Worm (Caenorhabditis elegans) whole organism, L1 larva: Measurements from ENCODE around the gene clec-183.

Experiments
- C16A3.4 ChIP-seq: fragments of 150-350 bp; optimal IDR thresholded peaks from 2 replicates; lab custom pipeline; 2014; ENCODE audit warnings: missing biosample characterization, missing genetic modification characterization
- F16B12.6 ChIP-seq: fragments of 150-350 bp; optimal IDR thresholded peaks from 2 replicates; lab custom pipeline; 2014; ENCODE audit warnings: missing biosample characterization, missing genetic modification characterization
- ama-1 ChIP-seq: fragments of 150-350 bp; optimal IDR thresholded peaks from 2 replicates; lab custom pipeline; 2014
- ceh-82 ChIP-seq, 3 experiments: fragments of 150-350 bp in 1 of 3; sonication (generic microtip) in 2 of 3; optimal IDR thresholded peaks; 2 replicates each; lab custom pipeline; 2014 to 2017; ENCODE audit warnings: missing biosample characterization in 3 of 3, missing genetic modification characterization in 3 of 3
- ceh-88 ChIP-seq: fragments of 200-800 bp; sonication (Bioruptor generic); IDR thresholded peaks from 2 replicates; pipeline ENCODE4 v1.3.6; 2022; ENCODE audit warnings: missing genetic modification characterization, missing compliant biosample characterization
- ces-1 ChIP-seq: fragments of 150-350 bp; optimal IDR thresholded peaks from 2 replicates; lab custom pipeline; 2014; ENCODE audit warnings: missing biosample characterization, missing genetic modification reagents, missing genetic modification characterization
- dpl-1 ChIP-seq, 3 experiments: fragments of 150-350 bp in 2 of 3; sonication (generic microtip) in 1 of 3; optimal IDR thresholded peaks; 2 replicates each; lab custom pipeline; 2014 to 2017; ENCODE audit warnings: missing biosample characterization in 3 of 3, missing genetic modification characterization in 3 of 3, missing genetic modification reagents in 3 of 3
- efl-3 ChIP-seq: fragments of 200-800 bp; sonication (Bioruptor generic); optimal IDR thresholded peaks from 2 replicates; lab custom pipeline; 2018; ENCODE audit warnings: mild to moderate bottlenecking, missing genetic modification characterization, missing compliant biosample characterization
- egl-13 ChIP-seq: sonication (generic microtip); optimal IDR thresholded peaks from 2 replicates; lab custom pipeline; 2016; ENCODE audit warnings: missing genotype, missing genetic modification reagents, missing genetic modification characterization, missing compliant biosample characterization
- egl-27 ChIP-seq, 2 experiments: fragments of 150-350 bp in 1 of 2; sonication (generic microtip); optimal IDR thresholded peaks; 3 replicates each; lab custom pipeline; 2017 to 2018; ENCODE audit warnings: missing biosample characterization in 2 of 2, missing genetic modification characterization in 2 of 2, missing genetic modification reagents in 2 of 2
- fkh-4 ChIP-seq: sonication (generic microtip); optimal IDR thresholded peaks from 2 replicates; lab custom pipeline; 2016; ENCODE audit warnings: missing compliant biosample characterization, missing genetic modification characterization, borderline replicate concordance
- fos-1 ChIP-seq: fragments of 150-350 bp; optimal IDR thresholded peaks from 2 replicates; lab custom pipeline; 2014; ENCODE audit warnings: missing biosample characterization, missing genetic modification characterization
- hlh-17 ChIP-seq: fragments of 200-800 bp; sonication (Bioruptor generic); optimal IDR thresholded peaks from 2 replicates; lab custom pipeline; 2018; ENCODE audit warnings: missing genetic modification characterization, mild to moderate bottlenecking, missing compliant biosample characterization, moderate library complexity, borderline replicate concordance
- hlh-4 ChIP-seq: sonication (generic microtip); optimal IDR thresholded peaks from 2 replicates; lab custom pipeline; 2016; ENCODE audit warnings: mild to moderate bottlenecking, missing genetic modification characterization, missing compliant biosample characterization
- hpl-2 ChIP-seq: fragments of 150-350 bp; optimal IDR thresholded peaks from 2 replicates; lab custom pipeline; 2014; ENCODE audit warnings: missing biosample characterization, missing genetic modification reagents, missing genetic modification characterization
- lin-14 ChIP-seq: fragments of 200-800 bp; sonication (Bioruptor generic); optimal IDR thresholded peaks from 2 replicates; lab custom pipeline; 2018; ENCODE audit warnings: mild to moderate bottlenecking, missing genetic modification characterization, moderate library complexity, missing compliant biosample characterization
- lin-15B ChIP-seq: fragments of 150-350 bp; sonication (generic microtip); optimal IDR thresholded peaks from 3 replicates; lab custom pipeline; 2014; ENCODE audit warnings: missing biosample characterization, missing genetic modification characterization
- lin-35 ChIP-seq, 2 experiments: fragments of 150-350 bp; optimal IDR thresholded peaks; 2 replicates each; lab custom pipeline; 2014; ENCODE audit warnings: missing biosample characterization in 2 of 2, missing genetic modification characterization in 2 of 2, missing genetic modification reagents in 2 of 2
- lin-39 ChIP-seq: fragments of 150-350 bp; optimal IDR thresholded peaks from 2 replicates; lab custom pipeline; 2014; ENCODE audit warnings: missing biosample characterization, missing genetic modification reagents, missing genetic modification characterization
- lir-3 ChIP-seq: sonication (generic microtip); optimal IDR thresholded peaks from 2 replicates; lab custom pipeline; 2016; ENCODE audit warnings: mild to moderate bottlenecking, missing genetic modification characterization, moderate library complexity, missing compliant biosample characterization; ENCODE audit not compliant: poor library complexity
- mdl-1 ChIP-seq, 2 experiments: fragments of 150-350 bp; optimal IDR thresholded peaks; 2 replicates each; lab custom pipeline; 2014 to 2017; ENCODE audit warnings: missing biosample characterization in 2 of 2, missing genetic modification characterization in 2 of 2, inconsistent platforms in 1 of 2
- mef-2 ChIP-seq: fragments of 150-350 bp; optimal IDR thresholded peaks from 2 replicates; lab custom pipeline; 2014; ENCODE audit warnings: missing biosample characterization, missing genetic modification characterization
- mep-1 ChIP-seq: fragments of 150-350 bp; optimal IDR thresholded peaks from 2 replicates; lab custom pipeline; 2014; ENCODE audit warnings: missing biosample characterization, missing genetic modification characterization
- nhr-28 ChIP-seq: fragments of 150-350 bp; optimal IDR thresholded peaks from 2 replicates; lab custom pipeline; 2014; ENCODE audit warnings: missing biosample characterization, missing genetic modification characterization
- nhr-47 ChIP-seq: sonication (generic microtip); optimal IDR thresholded peaks from 2 replicates; lab custom pipeline; 2016; ENCODE audit warnings: mild to moderate bottlenecking, missing genetic modification characterization, moderate library complexity, missing compliant biosample characterization
- nhr-71 ChIP-seq: sonication (generic microtip); optimal IDR thresholded peaks from 2 replicates; lab custom pipeline; 2016; ENCODE audit warnings: mild to moderate bottlenecking, missing genetic modification characterization, moderate library complexity, missing compliant biosample characterization
- nhr-77 ChIP-seq: fragments of 150-350 bp; optimal IDR thresholded peaks from 2 replicates; lab custom pipeline; 2014; ENCODE audit warnings: missing biosample characterization, missing genetic modification characterization
- nhr-84 ChIP-seq: sonication (generic microtip); optimal IDR thresholded peaks from 2 replicates; lab custom pipeline; 2017; ENCODE audit warnings: missing biosample characterization, missing genetic modification characterization
- nhr-85 ChIP-seq: sonication (generic microtip); peaks from one replicate; lab custom pipeline; 2016; ENCODE audit warnings: missing genetic modification characterization, inconsistent platforms, missing compliant biosample characterization
- nhr-90 ChIP-seq: sonication (generic microtip); optimal IDR thresholded peaks from 2 replicates; lab custom pipeline; 2016; ENCODE audit warnings: mild to moderate bottlenecking, missing genetic modification characterization, missing compliant biosample characterization; ENCODE audit not compliant: poor library complexity
- pag-3 ChIP-seq: sonication (generic microtip); optimal IDR thresholded peaks from 2 replicates; lab custom pipeline; 2017; ENCODE audit warnings: missing genetic modification characterization, mild to moderate bottlenecking, missing compliant biosample characterization, antibody characterized with exemption, borderline replicate concordance; ENCODE audit not compliant: insufficient read depth
- pqm-1 ChIP-seq: sonication (generic microtip); optimal IDR thresholded peaks from 3 replicates; lab custom pipeline; 2017; ENCODE audit warnings: missing biosample characterization, missing genetic modification characterization
- rnt-1 ChIP-seq: sonication (generic microtip); optimal IDR thresholded peaks from 2 replicates; lab custom pipeline; 2016; ENCODE audit warnings: mild to moderate bottlenecking, missing genetic modification characterization, moderate library complexity, missing compliant biosample characterization
- snpc-4 ChIP-seq: fragments of 150-350 bp; optimal IDR thresholded peaks from 2 replicates; lab custom pipeline; 2014; ENCODE audit warnings: missing biosample characterization, missing genetic modification characterization
- sox-4 ChIP-seq: sonication (generic microtip); optimal IDR thresholded peaks from 2 replicates; lab custom pipeline; 2016; ENCODE audit warnings: missing genetic modification characterization, missing compliant biosample characterization
- sptf-1 ChIP-seq: fragments of 150-350 bp; optimal IDR thresholded peaks from 2 replicates; lab custom pipeline; 2014; ENCODE audit warnings: missing biosample characterization, missing genetic modification characterization
- sup-37 ChIP-seq: fragments of 200-800 bp; sonication (Bioruptor generic); optimal IDR thresholded peaks from 2 replicates; lab custom pipeline; 2018; ENCODE audit warnings: mild to moderate bottlenecking, missing genetic modification characterization, missing compliant biosample characterization
- tbx-2 ChIP-seq: sonication (generic microtip); optimal IDR thresholded peaks from 2 replicates; lab custom pipeline; 2016; ENCODE audit warnings: missing genetic modification characterization, missing compliant biosample characterization
- tlp-1 ChIP-seq: fragments of 150-350 bp; optimal IDR thresholded peaks from 2 replicates; lab custom pipeline; 2014; ENCODE audit warnings: missing biosample characterization, missing genetic modification characterization
- unc-98 ChIP-seq: fragments of 200-800 bp; sonication (Bioruptor generic); IDR thresholded peaks from 2 replicates; pipeline ENCODE4 v1.3.6; 2022; ENCODE audit warnings: missing genetic modification characterization, missing compliant biosample characterization
- zip-4 ChIP-seq: fragments of 200-800 bp; sonication (Bioruptor generic); optimal IDR thresholded peaks from 2 replicates; lab custom pipeline; 2018; ENCODE audit warnings: mild to moderate bottlenecking, missing genetic modification characterization, moderate library complexity, missing compliant biosample characterization

Gene clec-183

DNA sequence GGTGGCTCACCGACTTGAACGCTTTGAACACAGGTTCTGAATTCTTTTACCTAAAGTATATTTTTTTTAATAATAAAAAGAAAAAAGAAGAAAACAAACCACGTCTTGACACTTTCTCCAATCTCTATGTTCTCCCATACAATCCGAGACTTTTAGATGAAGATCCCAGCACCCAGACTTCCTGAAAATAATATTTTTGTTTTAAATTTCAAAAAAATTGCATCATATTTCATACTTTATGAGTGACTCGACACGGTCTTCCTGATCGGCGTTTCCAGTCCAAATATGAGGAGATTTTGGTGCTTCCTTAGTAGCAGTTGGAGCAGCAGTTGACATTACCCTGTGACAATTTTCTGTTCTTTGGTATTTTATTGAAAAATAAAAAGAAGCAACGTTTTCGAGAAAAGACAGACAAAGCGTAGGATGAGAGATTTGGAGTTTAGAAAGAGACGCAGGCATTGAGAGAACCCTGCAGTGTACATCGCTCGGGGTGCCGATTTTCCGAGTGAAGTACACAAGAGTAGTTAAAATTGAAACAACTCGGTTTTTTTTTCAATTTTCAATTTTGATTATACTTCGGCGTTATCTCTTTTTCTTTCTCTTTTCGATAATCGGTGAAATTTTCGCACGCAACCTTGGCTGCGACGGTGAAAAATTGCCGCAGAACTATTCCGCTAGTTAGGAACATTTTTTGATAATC, 7.9 kb downstream of the clec-183 start, which contains the start of the genes coa-4 and T20D3.14 (continued):
- no peak for TF ChIP-seq lin-39
- peak; percentile 38 for TF ChIP-seq C16A3.4 (tag; lab: Kevin White, UChicago)
- no peak for TF ChIP-seq sptf-1 (tag; lab: Kevin White, UChicago)
- no peak for TF ChIP-seq egl-27 (tag; optimal IDR thresholded peaks at IDR 0.05; lab: Kevin White, UChicago)
- TF ChIP-seq pag-3 (tag; lab: Kevin White, UChicago), result no peak
- no peak for TF ChIP-seq nhr-28 (tag; lab: Kevin White, UChicago)
- peak; percentile 55 for TF ChIP-seq nhr-85
- TF ChIP-seq snpc-4 (tag; lab: Kevin White, UChicago), result peak; percentile 1
- peak; percentile 75 for TF ChIP-seq lin-14 (GFP tag; lab: Kevin White, UChicago)
- no peak for TF ChIP-seq pqm-1 (tag; lab: Kevin White, UChicago)
- TF ChIP-seq ama-1 (lab: Kevin White, UChicago), result no peak
- peak in 1 of 2 experiments; percentile 54 for TF ChIP-seq mdl-1 (tag; optimal IDR thresholded peaks at IDR 0.05; lab: Kevin White, UChicago)
- no peak for TF ChIP-seq efl-3 (GFP tag; lab: Kevin White, UChicago)
- TF ChIP-seq nhr-71 (tag; lab: Kevin White, UChicago), result peak; percentile 71
- no peak for TF ChIP-seq nhr-90 (tag; lab: Kevin White, UChicago)
- TF ChIP-seq ceh-88 (GFP tag; lab: Robert Waterston, UW), result no peak
- TF ChIP-seq nhr-77 (tag; lab: Kevin White, UChicago), result peak; percentile 11
- TF ChIP-seq F16B12.6 (tag; lab: Kevin White, UChicago), result no peak
- peak; percentile 41 for TF ChIP-seq mep-1
- peak; percentile 43 for TF ChIP-seq nhr-47
- no peak for TF ChIP-seq fkh-4
- TF ChIP-seq unc-98 (GFP tag; lab: Robert Waterston, UW), result no peak
- TF ChIP-seq lir-3 (tag; lab: Kevin White, UChicago), result no peak
- TF ChIP-seq hlh-4 (tag; lab: Kevin White, UChicago), result no peak
- peak; percentile 43 for TF ChIP-seq tbx-2 (tag; lab: Kevin White, UChicago)
- no peak for TF ChIP-seq nhr-84 (tag; lab: Kevin White, UChicago)
- peak in 2 of 3 experiments; percentile 17 to 48 for TF ChIP-seq dpl-1 (GFP tag; optimal IDR thresholded peaks at IDR 0.05; lab: Kevin White, UChicago)
- TF ChIP-seq fos-1 (tag; lab: Kevin White, UChicago), result no peak
- TF ChIP-seq sup-37, result no peak
- no peak for TF ChIP-seq ces-1
- peak in 2 of 3 experiments; percentile 6 to 26 for TF ChIP-seq ceh-82 (tag; optimal IDR thresholded peaks at IDR 0.05; lab: Kevin White, UChicago)
- TF ChIP-seq lin-35 (GFP tag; optimal IDR thresholded peaks at IDR 0.05; lab: Kevin White, UChicago), result peak; percentile 41 to 64
- TF ChIP-seq zip-4 (GFP tag; lab: Kevin White, UChicago), result no peak
- TF ChIP-seq egl-13 (tag; lab: Kevin White, UChicago), result no peak
- no peak for TF ChIP-seq tlp-1
- no peak for TF ChIP-seq sox-4 (tag; lab: Kevin White, UChicago)
- TF ChIP-seq lin-15B (tag; lab: Kevin White, UChicago), result no peak
- TF ChIP-seq hlh-17 (GFP tag; lab: Kevin White, UChicago), result no peak

DNA sequence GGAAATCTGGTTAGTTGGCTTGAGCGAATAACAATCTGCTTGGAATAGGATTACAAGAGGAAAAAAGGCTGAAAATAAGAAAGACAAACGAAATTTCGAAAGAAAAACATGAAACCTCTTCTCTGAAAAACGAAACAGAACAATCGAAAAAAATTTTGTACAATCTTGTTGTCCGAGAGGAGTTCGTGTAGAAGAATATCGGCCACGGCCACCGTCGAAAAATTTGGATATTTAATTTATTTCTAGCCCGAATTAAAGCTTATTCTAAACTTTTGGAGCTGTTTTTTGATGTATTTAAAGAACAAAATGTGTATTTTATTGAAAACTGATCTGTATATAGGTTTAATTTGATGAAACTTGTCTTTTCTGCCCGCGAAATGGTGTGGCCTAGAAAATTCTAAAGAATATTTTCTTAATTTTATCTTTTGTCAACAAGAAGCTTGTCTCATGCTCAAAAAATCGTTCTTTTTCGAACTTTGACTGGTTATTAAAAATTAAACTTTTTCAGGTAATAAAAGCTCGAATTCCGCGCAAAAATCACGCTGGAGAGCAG, 8.8 kb downstream of the clec-183 start, which contains the start of gene T20D3.5:
T20D3.5 (plus strand) TSS at position 503 of the 553 bp plus-strand sequence.
- TF ChIP-seq rnt-1 (tag; lab: Kevin White, UChicago), result peak; percentile 13
- TF ChIP-seq hpl-2 (GFP tag; lab: Kevin White, UChicago), result no peak
- no peak for TF ChIP-seq mef-2 (tag; lab: Kevin White, UChicago)
